Worm (Caenorhabditis elegans) whole organism, mixed stage, embryonic: ENCODE results near the gene ndx-2.

ENCODE experiments used
- blmp-1 ChIP-seq: fragments of 150-350 bp; optimal IDR thresholded peaks from 2 replicates; lab custom pipeline; 2014; ENCODE audit warnings: missing biosample characterization, missing genetic modification characterization
- ceh-83 ChIP-seq: fragments of 200-800 bp; sonication (Bioruptor generic); optimal IDR thresholded peaks from 2 replicates; lab custom pipeline; 2018; ENCODE audit warnings: mild to moderate bottlenecking, missing genetic modification characterization, missing compliant biosample characterization
- ces-1 ChIP-seq: fragments of 150-350 bp; optimal IDR thresholded peaks from 2 replicates; lab custom pipeline; 2014; ENCODE audit warnings: missing biosample characterization, missing genetic modification reagents, missing genetic modification characterization
- elt-1 ChIP-seq: sonication (generic microtip); optimal IDR thresholded peaks from 2 replicates; lab custom pipeline; 2017; ENCODE audit warnings: missing genetic modification characterization, mild to moderate bottlenecking, missing compliant biosample characterization, antibody characterized with exemption, moderate library complexity, borderline replicate concordance; ENCODE audit not compliant: insufficient read depth
- mab-5 ChIP-seq: fragments of 150-350 bp; optimal IDR thresholded peaks from 2 replicates; lab custom pipeline; 2014; ENCODE audit warnings: missing biosample characterization, missing genetic modification characterization
- nhr-28 ChIP-seq: fragments of 150-350 bp; optimal IDR thresholded peaks from 2 replicates; lab custom pipeline; 2014; ENCODE audit warnings: missing biosample characterization, missing genetic modification characterization
- nhr-76 ChIP-seq: sonication (generic microtip); optimal IDR thresholded peaks from 2 replicates; lab custom pipeline; 2017; ENCODE audit warnings: missing biosample characterization, missing genetic modification characterization
- unc-39 ChIP-seq: fragments of 150-350 bp; optimal IDR thresholded peaks from 2 replicates; lab custom pipeline; 2014; ENCODE audit warnings: missing biosample characterization, missing genetic modification characterization
- ztf-11 ChIP-seq: fragments of 150-350 bp; optimal IDR thresholded peaks from 2 replicates; lab custom pipeline; 2014; ENCODE audit warnings: missing biosample characterization, missing genetic modification characterization

DNA sequence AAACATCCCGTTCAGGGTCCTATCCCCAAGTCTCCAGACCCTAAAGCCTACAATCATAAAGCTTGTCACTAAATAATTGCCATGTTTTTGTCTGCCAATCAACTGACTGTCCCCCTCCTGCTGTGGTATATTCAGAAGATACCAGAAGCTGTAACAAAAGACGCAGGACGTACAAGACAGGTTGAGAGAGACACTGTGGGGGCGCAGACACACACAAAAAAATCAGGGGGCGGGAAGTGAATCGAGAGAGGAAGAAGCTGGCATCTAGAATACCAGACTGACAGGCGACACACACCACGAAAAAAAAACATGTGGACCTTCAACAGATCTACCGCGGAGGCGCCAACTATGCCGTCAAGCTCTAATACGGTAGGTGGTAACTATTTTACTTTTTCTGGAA, 6.4 kb upstream of the ndx-2 start, which contains the start of gene kel-8:
- TF ChIP-seq ceh-83 (no peak), elt-1 (no peak), mab-5 (tag; lab: Kevin White, UChicago) (no peak), unc-39 (no peak), blmp-1 (tag; lab: Kevin White, UChicago) (no peak), ztf-11 (tag; lab: Kevin White, UChicago) (no peak), nhr-76 (tag; lab: Kevin White, UChicago) (no peak), ces-1 (GFP tag; lab: Kevin White, UChicago) (no peak), nhr-28 (tag; lab: Kevin White, UChicago) (no peak)
